Worm (Caenorhabditis elegans): ENCODE measurements around the gene T22C8.1.

- no peak for TF ChIP-seq hmbx-1 (tag; optimal IDR thresholded peaks at IDR 0.05)
- no peak for TF ChIP-seq ets-7 (tag; optimal IDR thresholded peaks at IDR 0.05)
- no peak for TF ChIP-seq ceh-13 (GFP tag; optimal IDR thresholded peaks at IDR 0.05)
- no peak for TF ChIP-seq F13C5.2 (tag; optimal IDR thresholded peaks at IDR 0.05)
- no peak for TF ChIP-seq pes-1 (GFP tag; IDR thresholded peaks at IDR 0.05)
- no peak for TF ChIP-seq tra-4 (tag; optimal IDR thresholded peaks at IDR 0.05)
- TF ChIP-seq flt-1 (GFP tag; IDR thresholded peaks at IDR 0.05): no peak
Measured at ce11 chrII:8630088-8630487, 17.5 kb downstream of the T22C8.1 start, which contains the start of gene T22C8.6.
